Fruit fly (Drosophila melanogaster): Measurements from ENCODE around the gene DppIII.

dm6 chr3R:8389636-8390035 is 45.4 kb downstream of the DppIII start:
- TF ChIP-seq CG17806 (tag; optimal IDR thresholded peaks at IDR 0.05) (no peak), D1 (tag; optimal IDR thresholded peaks at IDR 0.05) (no peak), Snoo (tag; optimal IDR thresholded peaks at IDR 0.05) (no peak), CG13204 (GFP tag; optimal IDR thresholded peaks at IDR 0.05) (no peak), CG8159 (tag; optimal IDR thresholded peaks at IDR 0.05) (no peak), EcR (GFP tag; optimal IDR thresholded peaks at IDR 0.05) (no peak), fd96Ca (GFP tag; IDR thresholded peaks at IDR 0.05) (no peak), Pif1B (GFP tag; optimal IDR thresholded peaks at IDR 0.05) (no peak), CG12605 (GFP tag; IDR thresholded peaks at IDR 0.05) (no peak)

Measured in whole organism, pupa.